Fruit fly (Drosophila melanogaster) whole organism, embryonic: ENCODE results near the gene CG10338.

Experiments used
- Bteb2 ChIP-seq: fragments of 200-800 bp; sonication (Bioruptor generic); optimal IDR thresholded peaks from 2 replicates; lab custom pipeline; 2016; ENCODE audit warnings: missing biosample characterization, missing genetic modification characterization
- CG10462 ChIP-seq: fragments of 200-800 bp; sonication (Bioruptor generic); optimal IDR thresholded peaks from 2 replicates; lab custom pipeline; 2016; ENCODE audit warnings: missing biosample characterization, missing genetic modification characterization
- CG11247 ChIP-seq: fragments of 200-800 bp; sonication (Bioruptor generic); IDR thresholded peaks from 2 replicates; pipeline ENCODE4 v1.3.6; 2022; ENCODE audit warnings: missing biosample characterization, missing genetic modification characterization
- CG12236 ChIP-seq: fragments of 200-800 bp; sonication (Bioruptor generic); optimal IDR thresholded peaks from 2 replicates; lab custom pipeline; 2016; ENCODE audit warnings: missing biosample characterization, missing genetic modification characterization
- CG15269 ChIP-seq: fragments of 200-800 bp; sonication (Bioruptor generic); optimal IDR thresholded peaks from 2 replicates; lab custom pipeline; 2018; ENCODE audit warnings: missing biosample characterization, mild to moderate bottlenecking, missing genetic modification characterization, moderate library complexity
- CG1603 ChIP-seq: fragments of 200-800 bp; sonication (Bioruptor generic); optimal IDR thresholded peaks from 2 replicates; lab custom pipeline; 2019; ENCODE audit warnings: missing biosample characterization, mild to moderate bottlenecking, missing genetic modification characterization, moderate library complexity
- CG16813 ChIP-seq: fragments of 200-800 bp; sonication (Bioruptor generic); IDR thresholded peaks from 3 replicates; pipeline ENCODE4 v1.3.6; 2022; ENCODE audit warnings: missing biosample characterization, missing genetic modification characterization; ENCODE audit not compliant: partially characterized antibody
- CG17912 ChIP-seq: fragments of 200-800 bp; sonication (Bioruptor generic); optimal IDR thresholded peaks from 2 replicates; lab custom pipeline; 2018; ENCODE audit warnings: missing biosample characterization, mild to moderate bottlenecking, missing genetic modification characterization
- CG18011 ChIP-seq: fragments of 200-800 bp; sonication (Bioruptor generic); optimal IDR thresholded peaks from 2 replicates; lab custom pipeline; 2017; ENCODE audit warnings: missing biosample characterization, missing genetic modification characterization, mild to moderate bottlenecking, moderate library complexity, missing genotype
- CG1832 ChIP-seq: fragments of 200-800 bp; sonication (Bioruptor generic); optimal IDR thresholded peaks from 2 replicates; lab custom pipeline; 2017; ENCODE audit warnings: missing biosample characterization, mild to moderate bottlenecking, missing genetic modification characterization, inconsistent platforms
- CG43689 ChIP-seq: fragments of 200-800 bp; sonication (Bioruptor generic); IDR thresholded peaks from 2 replicates; pipeline ENCODE4 v1.3.6; 2022; ENCODE audit warnings: missing biosample characterization, missing genetic modification characterization
- CG7372 ChIP-seq: fragments of 200-800 bp; sonication (Bioruptor generic); IDR thresholded peaks from 2 replicates; pipeline ENCODE4 v1.3.6; 2022; ENCODE audit warnings: missing biosample characterization, missing genetic modification characterization
- Deaf1 ChIP-seq: fragments of 200-800 bp; optimal IDR thresholded peaks from 3 replicates; lab custom pipeline; 2019; ENCODE audit warnings: missing biosample characterization, mild to moderate bottlenecking, missing genetic modification characterization, moderate library complexity
- Dip3 ChIP-seq: fragments of 200-800 bp; sonication (Bioruptor generic); optimal IDR thresholded peaks from 3 replicates; lab custom pipeline; 2016; ENCODE audit warnings: missing biosample characterization, missing genetic modification characterization
- Drgx ChIP-seq: fragments of 200-800 bp; sonication (Bioruptor generic); IDR thresholded peaks from 2 replicates; pipeline ENCODE4 v1.3.6; 2022; ENCODE audit warnings: missing biosample characterization, missing genetic modification characterization
- Ets65A ChIP-seq: fragments of 200-800 bp; sonication (Bioruptor generic); peaks from one replicate; lab custom pipeline; 2016; ENCODE audit warnings: missing biosample characterization, missing genetic modification characterization
- HLH3B ChIP-seq: fragments of 200-800 bp; sonication (Bioruptor generic); IDR thresholded peaks from 2 replicates; pipeline ENCODE4 v1.3.6; 2022; ENCODE audit warnings: missing biosample characterization, missing genetic modification characterization
- Hmr ChIP-seq: fragments of 200-800 bp; sonication (Bioruptor generic); optimal IDR thresholded peaks from 3 replicates; lab custom pipeline; 2017; ENCODE audit warnings: mild to moderate bottlenecking, missing biosample characterization, missing genetic modification reagents, missing genetic modification characterization
- Lim3 ChIP-seq: fragments of 200-800 bp; sonication (Bioruptor generic); IDR thresholded peaks from 2 replicates; pipeline ENCODE4 v1.3.6; 2022; ENCODE audit warnings: missing biosample characterization, missing genetic modification characterization
- Max ChIP-seq: fragments of 200-800 bp; sonication (Bioruptor generic); optimal IDR thresholded peaks from 2 replicates; lab custom pipeline; 2016; ENCODE audit warnings: missing biosample characterization, mild to moderate bottlenecking, missing genetic modification characterization
- Meics ChIP-seq: fragments of 200-800 bp; sonication (Bioruptor generic); optimal IDR thresholded peaks from 2 replicates; lab custom pipeline; 2017; ENCODE audit warnings: missing biosample characterization, mild to moderate bottlenecking, missing genetic modification characterization
- Optix ChIP-seq: fragments of 200-800 bp; sonication (Bioruptor generic); IDR thresholded peaks from 3 replicates; pipeline ENCODE4 v1.3.6; 2022; ENCODE audit warnings: missing biosample characterization, missing genetic modification characterization
- Rfx ChIP-seq: fragments of 200-800 bp; sonication (Bioruptor generic); IDR thresholded peaks from 2 replicates; pipeline ENCODE4 v1.3.6; 2022; ENCODE audit warnings: missing biosample characterization, missing genetic modification characterization
- Rx ChIP-seq: fragments of 200-800 bp; sonication (Bioruptor generic); IDR thresholded peaks from 2 replicates; pipeline ENCODE4 v1.3.6; 2022; ENCODE audit warnings: missing biosample characterization, missing genetic modification characterization
- Side ChIP-seq: fragments of 200-800 bp; sonication (Bioruptor generic); optimal IDR thresholded peaks from 2 replicates; lab custom pipeline; 2016; ENCODE audit warnings: missing biosample characterization, missing genetic modification characterization
- Sry-δ ChIP-seq: fragments of 200-800 bp; sonication (Bioruptor generic); optimal IDR thresholded peaks from 2 replicates; lab custom pipeline; 2016; ENCODE audit warnings: missing biosample characterization, missing genetic modification characterization
- ab ChIP-seq: fragments of 200-800 bp; sonication (Bioruptor generic); optimal IDR thresholded peaks from 2 replicates; lab custom pipeline; 2016; ENCODE audit warnings: missing biosample characterization, missing genetic modification characterization
- al ChIP-seq: fragments of 200-800 bp; sonication (Bioruptor generic); IDR thresholded peaks from 2 replicates; pipeline ENCODE4 v1.3.6; 2022; ENCODE audit warnings: missing biosample characterization, missing genetic modification characterization
- cg ChIP-seq: fragments of 200-800 bp; sonication (Bioruptor generic); optimal IDR thresholded peaks from 3 replicates; lab custom pipeline; 2019; ENCODE audit warnings: missing biosample characterization, mild to moderate bottlenecking, missing genetic modification characterization, moderate library complexity
- chm ChIP-seq: fragments of 200-800 bp; sonication (Bioruptor generic); IDR thresholded peaks from 2 replicates; pipeline ENCODE4 v1.3.6; 2022; ENCODE audit warnings: missing biosample characterization, missing genetic modification characterization
- chn ChIP-seq: fragments of 200-800 bp; sonication (Bioruptor generic); optimal IDR thresholded peaks from 2 replicates; lab custom pipeline; 2016; ENCODE audit warnings: missing biosample characterization, missing genetic modification characterization
- ci ChIP-seq: fragments of 200-800 bp; sonication (Bioruptor generic); IDR thresholded peaks from 3 replicates; pipeline ENCODE4 v1.3.6; 2022; ENCODE audit warnings: missing biosample characterization, missing genetic modification characterization
- crc ChIP-seq: fragments of 200-800 bp; sonication (Bioruptor generic); optimal IDR thresholded peaks from 2 replicates; lab custom pipeline; 2016; ENCODE audit warnings: missing biosample characterization, missing genetic modification characterization
- crol ChIP-seq: fragments of 200-800 bp; sonication (Bioruptor generic); IDR thresholded peaks from 2 replicates; pipeline ENCODE4 v1.3.6; 2022; ENCODE audit warnings: missing biosample characterization, missing genetic modification characterization
- disco-r ChIP-seq: fragments of 200-800 bp; sonication (Bioruptor generic); optimal IDR thresholded peaks from 2 replicates; lab custom pipeline; 2016; ENCODE audit warnings: missing biosample characterization, missing genetic modification characterization
- ems ChIP-seq: fragments of 200-800 bp; sonication (Bioruptor generic); optimal IDR thresholded peaks from 3 replicates; lab custom pipeline; 2016; ENCODE audit warnings: missing biosample characterization, missing genetic modification characterization
- fd3F ChIP-seq: fragments of 200-800 bp; sonication (Bioruptor generic); optimal IDR thresholded peaks from 2 replicates; lab custom pipeline; 2018; ENCODE audit warnings: missing biosample characterization, mild to moderate bottlenecking, missing genetic modification characterization, moderate library complexity
- fru ChIP-seq: fragments of >200 bp; optimal IDR thresholded peaks from 2 replicates; lab custom pipeline; 2017
- fu2 ChIP-seq: fragments of 200-800 bp; sonication (Bioruptor generic); optimal IDR thresholded peaks from 2 replicates; lab custom pipeline; 2016; ENCODE audit warnings: missing biosample characterization, missing genetic modification characterization
- gro ChIP-seq: fragments of 200-800 bp; sonication (Bioruptor generic); optimal IDR thresholded peaks from 2 replicates; lab custom pipeline; 2016; ENCODE audit warnings: missing biosample characterization, missing genetic modification characterization
- lbe ChIP-seq: fragments of 200-800 bp; sonication (Bioruptor generic); optimal IDR thresholded peaks from 2 replicates; lab custom pipeline; 2016; ENCODE audit warnings: missing biosample characterization, mild to moderate bottlenecking, missing genetic modification characterization
- org-1 ChIP-seq: fragments of 200-800 bp; sonication (Bioruptor generic); optimal IDR thresholded peaks from 2 replicates; lab custom pipeline; 2017; ENCODE audit warnings: missing biosample characterization, missing genetic modification characterization
- prd ChIP-seq, 3 experiments: fragments of >200 bp in 2 of 3; fragments of 200-800 bp in 1 of 3; sonication (Bioruptor generic) in 1 of 3; optimal IDR thresholded peaks in 2 of 3; IDR thresholded peaks in 1 of 3; 2 replicates in 2 of 3; 3 replicates in 1 of 3; pipeline versions ENCODE4 v1.3.6 to Lab custom; 2017 to 2022; ENCODE audit warnings: missing biosample characterization in 1 of 3, missing genetic modification characterization in 1 of 3
- sd ChIP-seq: fragments of 200-800 bp; sonication (Bioruptor generic); optimal IDR thresholded peaks from 3 replicates; lab custom pipeline; 2018; ENCODE audit warnings: missing biosample characterization, mild to moderate bottlenecking, missing genetic modification characterization, moderate library complexity
- sisA ChIP-seq: fragments of 200-800 bp; sonication (Bioruptor generic); IDR thresholded peaks from 2 replicates; pipeline ENCODE4 v1.3.6; 2022; ENCODE audit warnings: missing biosample characterization, missing genetic modification characterization
- slbo ChIP-seq: fragments of 200-800 bp; sonication (Bioruptor generic); IDR thresholded peaks from 2 replicates; pipeline ENCODE4 v1.3.6; 2022; ENCODE audit warnings: missing biosample characterization, missing genetic modification characterization
- so ChIP-seq: fragments of 200-800 bp; sonication (Bioruptor generic); IDR thresholded peaks from 3 replicates; pipeline ENCODE4 v1.3.6; 2022; ENCODE audit warnings: missing biosample characterization, missing genetic modification characterization
- sob ChIP-seq: fragments of 200-800 bp; sonication (Bioruptor generic); IDR thresholded peaks from 2 replicates; pipeline ENCODE4 v1.3.6; 2022; ENCODE audit warnings: missing biosample characterization, missing genetic modification characterization
- tna ChIP-seq: fragments of 200-800 bp; sonication (Bioruptor generic); IDR thresholded peaks from 2 replicates; pipeline ENCODE4 v1.3.6; 2022; ENCODE audit warnings: missing biosample characterization, missing genetic modification characterization; ENCODE audit not compliant: partially characterized antibody

CG10338 gene

dm6 chr2L:18742710-18743109 is 47.2 kb downstream of the CG10338 start:
- no peak for TF ChIP-seq Rx (GFP tag; lab: Robert Waterston, UW)
- no peak for TF ChIP-seq CG17912 (GFP tag; lab: Kevin White, UChicago)
- TF ChIP-seq prd (optimal IDR thresholded peaks at IDR 0.05; lab: Kevin White, UChicago), result no peak
- 0 out of 3 replicates have a peak, but pooled peaks have one; percentile 15 for TF ChIP-seq prd (GFP tag; IDR thresholded peaks at IDR 0.05; lab: Robert Waterston, UW)

DNA sequence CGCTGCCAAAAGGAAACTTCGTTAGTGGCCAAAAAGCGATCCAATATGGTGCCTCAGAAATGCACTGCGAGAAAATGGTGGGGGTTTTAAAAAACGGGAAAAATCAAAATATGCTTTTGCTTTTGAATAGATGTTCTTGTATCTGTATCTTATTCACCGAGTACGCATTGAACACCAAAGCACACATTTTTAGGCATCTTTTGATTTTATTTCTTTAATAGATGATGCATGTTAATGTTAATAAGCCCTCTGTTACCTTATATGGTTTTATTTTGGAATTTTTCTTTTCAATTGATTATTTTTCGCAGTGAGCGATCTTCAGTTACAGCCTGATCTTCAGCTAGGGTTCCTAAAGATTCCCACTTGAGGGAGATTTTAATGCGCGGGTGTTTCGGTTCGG is 48.4 kb downstream of the CG10338 start:
- TF ChIP-seq Drgx (GFP tag; lab: Robert Waterston, UW), result peak; percentile 70
- TF ChIP-seq fu2 (GFP tag; lab: Kevin White, UChicago), result no peak
- no peak for TF ChIP-seq Meics
- TF ChIP-seq Side (GFP tag; lab: Kevin White, UChicago), result no peak
- TF ChIP-seq crc (GFP tag; lab: Kevin White, UChicago), result no peak

DNA sequence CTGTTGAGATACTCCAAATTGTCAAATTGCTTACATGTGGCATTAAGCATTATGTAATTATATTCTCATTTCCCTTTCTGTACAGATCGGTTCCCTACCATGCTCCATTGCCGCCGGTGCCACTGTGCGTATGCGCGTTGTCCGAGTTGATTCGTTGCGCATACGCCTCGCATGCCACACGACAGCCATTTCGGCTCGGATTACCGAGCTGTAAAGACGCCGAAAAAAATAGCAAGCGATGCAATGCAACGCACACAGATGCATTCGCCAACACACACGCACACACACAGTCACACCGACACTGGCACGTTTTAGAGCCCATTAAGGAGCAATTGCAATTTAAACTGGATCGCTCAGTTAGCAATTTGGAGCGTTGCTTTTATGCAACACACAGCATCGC is 50.0 kb downstream of the CG10338 start:
- TF ChIP-seq HLH3B (no peak), sob (no peak), CG1603 (tag; lab: Kevin White, UChicago) (no peak), crol (GFP tag; lab: Robert Waterston, UW) (0 out of 2 replicates have a peak, but pooled peaks have one; percentile 10), Dip3 (GFP tag; lab: Kevin White, UChicago) (no peak), CG16813 (GFP tag; lab: Robert Waterston, UW) (no peak), tna (GFP tag; lab: Robert Waterston, UW) (no peak), Sry-δ (no peak), Deaf1 (peak; percentile 12), ems (GFP tag; lab: Kevin White, UChicago) (no peak), CG15269 (tag; lab: Kevin White, UChicago) (no peak), CG18011 (GFP tag; lab: Kevin White, UChicago) (no peak), chm (GFP tag; lab: Robert Waterston, UW) (no peak), CG12236 (GFP tag; lab: Kevin White, UChicago) (no peak), Bteb2 (no peak), disco-r (GFP tag; lab: Kevin White, UChicago) (no peak), Ets65A (GFP tag; lab: Kevin White, UChicago) (peak; percentile 74), lbe (no peak), Rx (GFP tag; lab: Robert Waterston, UW) (no peak), gro (GFP tag; lab: Kevin White, UChicago) (no peak), chn (GFP tag; lab: Kevin White, UChicago) (no peak), org-1 (GFP tag; lab: Kevin White, UChicago) (no peak), ab (no peak), CG11247 (GFP tag; lab: Robert Waterston, UW) (no peak), slbo (0 out of 2 replicates have a peak, but pooled peaks have one; percentile 5), CG1832 (no peak), Max (no peak), Lim3 (no peak), al (GFP tag; lab: Robert Waterston, UW) (no peak), sisA (GFP tag; lab: Robert Waterston, UW) (no peak), sd (tag; lab: Kevin White, UChicago) (no peak), cg (GFP tag; lab: Kevin White, UChicago) (no peak), Optix (GFP tag; lab: Robert Waterston, UW) (0 out of 3 replicates have a peak, but pooled peaks have one; percentile 16), Rfx (GFP tag; lab: Robert Waterston, UW) (no peak), ci (0 out of 3 replicates have a peak, but pooled peaks have one; percentile 8), CG43689 (GFP tag; lab: Robert Waterston, UW) (0 out of 2 replicates have a peak, but pooled peaks have one; percentile 8), Hmr (GFP tag; lab: Kevin White, UChicago) (no peak), CG10462 (GFP tag; lab: Kevin White, UChicago) (no peak), CG7372 (GFP tag; lab: Robert Waterston, UW) (peak; percentile 71), fd3F (GFP tag; lab: Kevin White, UChicago) (no peak), so (GFP tag; lab: Robert Waterston, UW) (no peak), fru (no peak)
